Worm (Caenorhabditis elegans) whole organism, L4 larva: ENCODE measurements around the gene tag-343.

ENCODE experiments used
- F10B5.3 ChIP-seq: sonication (generic microtip); optimal IDR thresholded peaks from 2 replicates; lab custom pipeline; 2016; ENCODE audit warnings: mild to moderate bottlenecking, missing genetic modification characterization, missing compliant biosample characterization
- arid-1 ChIP-seq: fragments of 200-800 bp; sonication (Bioruptor generic); conservative IDR thresholded peaks from 2 replicates; pipeline ENCODE4 v1.3.6; 2022; ENCODE audit warnings: missing genetic modification reagents, missing genetic modification characterization, missing compliant biosample characterization
- fos-1 ChIP-seq: fragments of 150-350 bp; optimal IDR thresholded peaks from 2 replicates; lab custom pipeline; 2014; ENCODE audit warnings: missing biosample characterization, missing genetic modification characterization
- lin-39 ChIP-seq: fragments of 150-350 bp; optimal IDR thresholded peaks from 2 replicates; lab custom pipeline; 2014; ENCODE audit warnings: missing biosample characterization, missing genetic modification reagents, missing genetic modification characterization
- mes-2 ChIP-seq: sonication (generic microtip); optimal IDR thresholded peaks from 2 replicates; lab custom pipeline; 2016; ENCODE audit warnings: missing genotype, mild to moderate bottlenecking, missing genetic modification characterization, missing compliant biosample characterization; ENCODE audit not compliant: poor library complexity, severe bottlenecking
- nhr-76 ChIP-seq: fragments of 150-350 bp; optimal IDR thresholded peaks from 2 replicates; lab custom pipeline; 2014; ENCODE audit warnings: missing biosample characterization, missing genetic modification characterization
- ztf-11 ChIP-seq: fragments of 150-350 bp; optimal IDR thresholded peaks from 2 replicates; lab custom pipeline; 2014; ENCODE audit warnings: missing biosample characterization, missing genetic modification characterization

DNA sequence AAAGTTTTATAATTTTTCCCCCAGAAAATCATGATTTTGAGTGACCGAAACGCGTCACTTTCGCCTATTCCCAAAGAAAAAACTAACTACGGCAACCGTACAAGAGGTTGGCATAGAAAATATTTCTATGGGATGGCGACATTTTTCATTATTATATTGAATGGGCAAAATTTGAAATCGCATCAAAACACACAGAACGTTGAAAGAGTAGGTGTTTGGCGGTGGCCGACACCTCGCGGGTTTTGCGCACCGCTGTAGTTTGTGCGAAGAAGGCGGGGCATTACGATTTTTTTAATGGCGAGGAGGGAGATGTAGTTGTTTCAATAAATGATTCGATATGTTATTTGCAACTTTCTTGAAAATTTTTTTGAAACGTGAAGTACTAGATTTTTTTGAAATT lies 47.4 kb upstream of the tag-343 start:
- TF ChIP-seq fos-1 (tag; lab: Kevin White, UChicago) (no peak), arid-1 (GFP tag; lab: Robert Waterston, UW) (no peak), ztf-11 (no peak), mes-2 (no peak), F10B5.3 (tag; lab: Kevin White, UChicago) (no peak), lin-39 (no peak), nhr-76 (tag; lab: Kevin White, UChicago) (no peak)
